Fruit fly (Drosophila melanogaster): ENCODE results near the gene Coq8.

- TF ChIP-seq h (optimal IDR thresholded peaks at IDR 0.05), result no peak
- no peak for TF ChIP-seq ttk (optimal IDR thresholded peaks at IDR 0.05)
- no peak for TF ChIP-seq psq (optimal IDR thresholded peaks at IDR 0.05)
Measured at dm6 chrX:12905901-12906689, 5.2 kb upstream of the Coq8 start, which contains the start of gene CG4404.
